Fruit fly (Drosophila melanogaster) whole organism: ENCODE measurements around the gene Ocrl.

Experiments used
- CG8478 ChIP-seq: fragments of >200 bp; optimal IDR thresholded peaks from 2 replicates; lab custom pipeline; 2018; ENCODE audit warnings: inconsistent platforms
- Dll ChIP-seq: fragments of >200 bp; optimal IDR thresholded peaks from 2 replicates; lab custom pipeline; 2017
- EcR ChIP-seq, 2 experiments: fragments of >200 bp; optimal IDR thresholded peaks; 2 replicates each; lab custom pipeline; 2017; ENCODE audit warnings: missing biosample characterization in 2 of 2, missing genetic modification characterization in 2 of 2, missing genetic modification reagents in 2 of 2
- psq ChIP-seq: fragments of >200 bp; optimal IDR thresholded peaks from 2 replicates; lab custom pipeline; 2017
- usp ChIP-seq: fragments of >200 bp; optimal IDR thresholded peaks from 2 replicates; lab custom pipeline; 2017; ENCODE audit warnings: missing biosample characterization, missing genetic modification characterization, mixed read lengths

dm6 chrX:1879606-1880110 is 43.1 kb upstream of the Ocrl start, which contains the start of gene CG14818:
- TF ChIP-seq Dll (lab: Kevin White, UChicago) (no peak), psq (lab: Kevin White, UChicago) (no peak), usp (no peak), CG8478 (lab: Kevin White, UChicago) (no peak), EcR (GFP tag; optimal IDR thresholded peaks at IDR 0.05; lab: Kevin White, UChicago) (no peak)
